Worm (Caenorhabditis elegans) whole organism, young adult: ENCODE data around the gene F54D5.5.

Experiments used
- B0019.2 ChIP-seq: fragments of 200-800 bp; sonication (Bioruptor generic); conservative IDR thresholded peaks from 2 replicates; pipeline ENCODE4 v1.3.6; 2022; ENCODE audit warnings: missing genetic modification reagents, missing genetic modification characterization, missing compliant biosample characterization
- B0336.3 ChIP-seq: fragments of 200-800 bp; sonication (Bioruptor generic); IDR thresholded peaks from 2 replicates; pipeline ENCODE4 v1.3.6; 2022; ENCODE audit warnings: missing genetic modification characterization, missing compliant biosample characterization
- C06A6.2 ChIP-seq: fragments of 200-800 bp; sonication (Bioruptor generic); conservative IDR thresholded peaks from 2 replicates; pipeline ENCODE4 v1.3.6; 2022; ENCODE audit warnings: missing genetic modification characterization, missing compliant biosample characterization
- C17E4.6 ChIP-seq: fragments of 200-800 bp; sonication (Bioruptor generic); IDR thresholded peaks from 2 replicates; pipeline ENCODE4 v1.3.6; 2022; ENCODE audit warnings: missing genetic modification reagents, missing genetic modification characterization, missing compliant biosample characterization
- F10E7.11 ChIP-seq: sonication (generic microtip); optimal IDR thresholded peaks from 2 replicates; lab custom pipeline; 2017; ENCODE audit warnings: mild to moderate bottlenecking, missing genetic modification characterization, moderate library complexity, missing compliant biosample characterization
- F23B12.7 ChIP-seq: sonication (generic microtip); optimal IDR thresholded peaks from 2 replicates; lab custom pipeline; 2017; ENCODE audit warnings: missing genetic modification characterization, mild to moderate bottlenecking, missing compliant biosample characterization, antibody characterized with exemption, moderate library complexity; ENCODE audit not compliant: insufficient read depth
- F52B5.7 ChIP-seq: sonication (generic microtip); optimal IDR thresholded peaks from 2 replicates; lab custom pipeline; 2016; ENCODE audit warnings: mild to moderate bottlenecking, missing genetic modification characterization, missing compliant biosample characterization
- F55B11.4 ChIP-seq: sonication (generic microtip); optimal IDR thresholded peaks from 2 replicates; lab custom pipeline; 2016; ENCODE audit warnings: missing compliant biosample characterization, missing genetic modification characterization, borderline replicate concordance; ENCODE audit not compliant: insufficient read depth
- K11D2.4 ChIP-seq: fragments of 200-800 bp; sonication (Bioruptor generic); IDR thresholded peaks from 2 replicates; pipeline ENCODE4 v1.3.6; 2022; ENCODE audit warnings: missing genetic modification reagents, missing genetic modification characterization, missing compliant biosample characterization
- T26A5.8 ChIP-seq: sonication (generic microtip); optimal IDR thresholded peaks from 2 replicates; lab custom pipeline; 2016; ENCODE audit warnings: missing genetic modification characterization, missing compliant biosample characterization
- Y53F4B.3 ChIP-seq: fragments of 200-800 bp; sonication (Bioruptor generic); IDR thresholded peaks from 2 replicates; pipeline ENCODE4 v1.3.6; 2022; ENCODE audit warnings: missing genetic modification reagents, missing genetic modification characterization, missing compliant biosample characterization
- Y53G8AR.9 ChIP-seq: fragments of 200-800 bp; sonication (Bioruptor generic); conservative IDR thresholded peaks from 2 replicates; pipeline ENCODE4 v1.3.6; 2022; ENCODE audit warnings: missing genetic modification reagents, missing genetic modification characterization, missing compliant biosample characterization
- Y56A3A.18 ChIP-seq: fragments of 200-800 bp; sonication (Bioruptor generic); IDR thresholded peaks from 2 replicates; pipeline ENCODE4 v1.3.6; 2022; ENCODE audit warnings: missing genetic modification reagents, missing genetic modification characterization, missing compliant biosample characterization
- Y67H2A.10 ChIP-seq: fragments of 200-800 bp; sonication (Bioruptor generic); conservative IDR thresholded peaks from 2 replicates; pipeline ENCODE4 v1.3.6; 2022; ENCODE audit warnings: missing genetic modification reagents, missing genetic modification characterization, missing compliant biosample characterization
- Y79H2A.3 ChIP-seq: fragments of 200-800 bp; sonication (Bioruptor generic); conservative IDR thresholded peaks from 2 replicates; pipeline ENCODE4 v1.3.6; 2022; ENCODE audit warnings: missing genetic modification reagents, missing genetic modification characterization, missing compliant biosample characterization
- Y95B8A.8 ChIP-seq: fragments of 200-800 bp; sonication (Bioruptor generic); IDR thresholded peaks from 2 replicates; pipeline ENCODE4 v1.3.6; 2022; ENCODE audit warnings: missing genetic modification reagents, missing genetic modification characterization, missing compliant biosample characterization
- ZK185.1 ChIP-seq: sonication (generic microtip); optimal IDR thresholded peaks from 2 replicates; lab custom pipeline; 2016; ENCODE audit warnings: mild to moderate bottlenecking, missing genetic modification characterization, missing compliant biosample characterization; ENCODE audit not compliant: poor library complexity, severe bottlenecking
- akir-1 ChIP-seq: fragments of 200-800 bp; sonication (Bioruptor generic); optimal IDR thresholded peaks from 2 replicates; lab custom pipeline; 2018; ENCODE audit warnings: mild to moderate bottlenecking, missing genetic modification characterization, moderate library complexity, missing compliant biosample characterization
- attf-3 ChIP-seq: fragments of 200-800 bp; sonication (Bioruptor generic); conservative IDR thresholded peaks from 2 replicates; pipeline ENCODE4 v1.3.6; 2022; ENCODE audit warnings: missing genetic modification reagents, missing genetic modification characterization, missing compliant biosample characterization
- bed-1 ChIP-seq: fragments of 200-800 bp; sonication (Bioruptor generic); IDR thresholded peaks from 2 replicates; pipeline ENCODE4 v1.3.6; 2022; ENCODE audit warnings: missing genetic modification reagents, missing genetic modification characterization, missing compliant biosample characterization
- bed-2 ChIP-seq: fragments of 200-800 bp; sonication (Bioruptor generic); IDR thresholded peaks from 2 replicates; pipeline ENCODE4 v1.3.6; 2022; ENCODE audit warnings: missing genetic modification reagents, missing genetic modification characterization, missing compliant biosample characterization
- cebp-2 ChIP-seq: fragments of 200-800 bp; sonication (Bioruptor generic); IDR thresholded peaks from 2 replicates; pipeline ENCODE4 v1.3.6; 2022; ENCODE audit warnings: missing genetic modification characterization, missing compliant biosample characterization
- ceh-58 ChIP-seq: fragments of 200-800 bp; sonication (Bioruptor generic); IDR thresholded peaks from 2 replicates; pipeline ENCODE4 v1.3.6; 2022; ENCODE audit warnings: missing genetic modification characterization, missing compliant biosample characterization
- chd-7 ChIP-seq: sonication (generic microtip); optimal IDR thresholded peaks from 2 replicates; lab custom pipeline; 2016; ENCODE audit warnings: mild to moderate bottlenecking, missing genetic modification characterization, moderate library complexity, missing compliant biosample characterization
- dox-1 ChIP-seq: fragments of 200-800 bp; sonication (Bioruptor generic); IDR thresholded peaks from 2 replicates; pipeline ENCODE4 v1.3.6; 2022; ENCODE audit warnings: missing genetic modification reagents, missing genetic modification characterization, missing compliant biosample characterization
- efl-1 ChIP-seq: fragments of 150-350 bp; optimal IDR thresholded peaks from 2 replicates; lab custom pipeline; 2014; ENCODE audit warnings: missing biosample characterization, missing genetic modification reagents, missing genetic modification characterization
- ets-4 ChIP-seq: fragments of 200-800 bp; sonication (Bioruptor generic); optimal IDR thresholded peaks from 2 replicates; lab custom pipeline; 2018; ENCODE audit warnings: mild to moderate bottlenecking, missing genetic modification characterization, missing compliant biosample characterization
- fkh-3 ChIP-seq: sonication (generic microtip); optimal IDR thresholded peaks from 2 replicates; lab custom pipeline; 2016; ENCODE audit warnings: mild to moderate bottlenecking, missing genetic modification characterization, missing compliant biosample characterization
- hmg-20 ChIP-seq: fragments of 200-800 bp; sonication (Bioruptor generic); IDR thresholded peaks from 2 replicates; pipeline ENCODE4 v1.3.6; 2022; ENCODE audit warnings: missing genetic modification reagents, missing genetic modification characterization, missing compliant biosample characterization
- hsf-1 ChIP-seq: fragments of 200-800 bp; sonication (Bioruptor generic); IDR thresholded peaks from 2 replicates; pipeline ENCODE4 v1.3.6; 2022; ENCODE audit warnings: missing genetic modification reagents, missing genetic modification characterization, missing compliant biosample characterization
- let-526 ChIP-seq: fragments of 200-800 bp; sonication (Bioruptor generic); IDR thresholded peaks from 2 replicates; pipeline ENCODE4 v1.3.6; 2022; ENCODE audit warnings: missing genetic modification reagents, missing genetic modification characterization, missing compliant biosample characterization
- lsy-27 ChIP-seq: sonication (generic microtip); optimal IDR thresholded peaks from 2 replicates; lab custom pipeline; 2017; ENCODE audit warnings: missing genetic modification characterization, mild to moderate bottlenecking, missing compliant biosample characterization, antibody characterized with exemption, missing genotype, borderline replicate concordance; ENCODE audit not compliant: insufficient read depth
- madf-10 ChIP-seq: sonication (generic microtip); optimal IDR thresholded peaks from 2 replicates; lab custom pipeline; 2016; ENCODE audit warnings: mild to moderate bottlenecking, missing genetic modification characterization, missing compliant biosample characterization
- madf-6 ChIP-seq: fragments of 200-800 bp; sonication (Bioruptor generic); IDR thresholded peaks from 2 replicates; pipeline ENCODE4 v1.3.6; 2022; ENCODE audit warnings: missing genetic modification reagents, missing genetic modification characterization, missing compliant biosample characterization
- madf-8 ChIP-seq: fragments of 200-800 bp; sonication (Bioruptor generic); conservative IDR thresholded peaks from 2 replicates; pipeline ENCODE4 v1.3.6; 2022; ENCODE audit warnings: missing genetic modification reagents, missing genetic modification characterization, missing compliant biosample characterization
- mcd-1 ChIP-seq: fragments of 200-800 bp; sonication (Bioruptor generic); IDR thresholded peaks from 2 replicates; pipeline ENCODE4 v1.3.6; 2022; ENCODE audit warnings: missing genetic modification reagents, missing genetic modification characterization, missing compliant biosample characterization
- nhr-27 ChIP-seq: fragments of 200-800 bp; sonication (Bioruptor generic); optimal IDR thresholded peaks from 2 replicates; lab custom pipeline; 2018; ENCODE audit warnings: mild to moderate bottlenecking, missing genetic modification characterization, moderate library complexity, missing compliant biosample characterization
- pbrm-1 ChIP-seq: fragments of 200-800 bp; sonication (Bioruptor generic); IDR thresholded peaks from 2 replicates; pipeline ENCODE4 v1.3.6; 2022; ENCODE audit warnings: missing genetic modification reagents, missing genetic modification characterization, missing compliant biosample characterization
- pha-4 ChIP-seq: fragments of 150-350 bp; sonication (generic microtip); optimal IDR thresholded peaks from 2 replicates; lab custom pipeline; 2014; ENCODE audit warnings: missing biosample characterization, missing genetic modification reagents, missing genetic modification characterization
- rcor-1 ChIP-seq: fragments of 200-800 bp; sonication (Bioruptor generic); IDR thresholded peaks from 2 replicates; pipeline ENCODE4 v1.3.6; 2022; ENCODE audit warnings: missing genetic modification reagents, missing genetic modification characterization, missing compliant biosample characterization
- sea-2 ChIP-seq: fragments of 200-800 bp; sonication (Bioruptor generic); IDR thresholded peaks from 2 replicates; pipeline ENCODE4 v1.3.6; 2022; ENCODE audit warnings: missing genetic modification characterization, missing compliant biosample characterization
- snpc-3.4 ChIP-seq: sonication (generic microtip); optimal IDR thresholded peaks from 2 replicates; lab custom pipeline; 2017; ENCODE audit warnings: missing genetic modification characterization, mild to moderate bottlenecking, missing compliant biosample characterization, antibody characterized with exemption, moderate library complexity, missing genotype, missing genetic modification reagents
- snpc-4 ChIP-seq, 5 experiments: fragments of 150-350 bp in 1 of 5; sonication (generic microtip) in 4 of 5; optimal IDR thresholded peaks; 2 replicates each; lab custom pipeline; 2014 to 2018; ENCODE audit warnings: missing genetic modification characterization in 5 of 5, missing biosample characterization in 3 of 5, antibody characterized with exemption in 2 of 5, mild to moderate bottlenecking in 2 of 5, missing compliant biosample characterization in 2 of 5, missing genotype in 2 of 5, moderate library complexity in 2 of 5, missing genetic modification reagents in 1 of 5
- tbx-9 ChIP-seq: sonication (generic microtip); optimal IDR thresholded peaks from 2 replicates; lab custom pipeline; 2016; ENCODE audit warnings: borderline replicate concordance, missing genetic modification characterization, inconsistent platforms, missing compliant biosample characterization
- unc-130 ChIP-seq: sonication (generic microtip); optimal IDR thresholded peaks from 2 replicates; lab custom pipeline; 2016; ENCODE audit warnings: missing genetic modification reagents, missing genetic modification characterization, missing compliant biosample characterization
- ztf-6 ChIP-seq: fragments of 200-800 bp; sonication (Bioruptor generic); IDR thresholded peaks from 2 replicates; pipeline ENCODE4 v1.3.6; 2022; ENCODE audit warnings: missing genetic modification reagents, missing genetic modification characterization, missing compliant biosample characterization

F54D5.5 gene

DNA sequence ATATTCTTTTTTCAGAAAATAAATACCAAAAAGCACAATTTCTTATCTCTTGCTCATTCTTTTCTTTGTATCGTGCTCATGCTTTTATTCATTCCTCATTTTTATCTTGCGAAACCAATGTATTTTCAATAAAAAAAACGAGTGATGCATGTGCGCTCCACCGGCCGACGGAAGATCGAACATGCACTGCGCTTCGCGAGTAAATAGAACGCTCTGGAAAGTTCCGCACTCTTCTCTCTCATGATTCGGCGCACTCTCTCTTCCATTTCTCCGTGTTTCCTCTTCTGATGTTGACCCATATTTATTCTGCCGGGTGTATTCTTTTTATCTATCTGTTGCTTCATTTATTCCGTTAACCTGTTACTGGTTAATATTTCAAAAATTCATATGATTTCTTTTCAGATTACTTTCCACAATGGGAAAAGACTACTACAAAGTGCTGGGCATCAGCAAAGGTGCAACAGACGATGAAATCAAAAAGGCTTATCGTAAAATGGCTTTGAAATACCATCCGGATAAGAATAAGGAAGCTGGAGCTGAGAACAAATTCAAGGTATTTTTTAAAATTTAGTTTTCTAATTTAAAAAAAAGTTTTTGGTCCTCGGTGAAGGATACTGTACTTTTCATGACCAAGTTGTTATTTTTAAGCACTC is 21.4 kb downstream of the F54D5.5 start, which contains the start of gene dnj-13 (continued):
- TF ChIP-seq madf-6 (GFP tag; lab: Robert Waterston, UW), result peak; percentile 94
- TF ChIP-seq nhr-27 (tag; lab: Kevin White, UChicago), result peak; percentile 93
- peak; percentile 76 for TF ChIP-seq fkh-3 (tag; lab: Kevin White, UChicago)
- TF ChIP-seq dox-1, result peak; percentile 97
- TF ChIP-seq B0019.2 (GFP tag; lab: Robert Waterston, UW), result peak; percentile 54; the same call in 1 of the 2 replicates
- TF ChIP-seq bed-2 (GFP tag; lab: Robert Waterston, UW), result peak; percentile 43; the same call in 1 of the 2 replicates
- no peak for TF ChIP-seq F55B11.4 (tag; lab: Kevin White, UChicago)
- TF ChIP-seq B0336.3 (GFP tag; lab: Robert Waterston, UW), result peak; percentile 97
- peak; percentile 55 for TF ChIP-seq T26A5.8 (tag; lab: Kevin White, UChicago)
- TF ChIP-seq ets-4 (GFP tag; lab: Kevin White, UChicago), result no peak
- no peak for TF ChIP-seq bed-1 (GFP tag; lab: Robert Waterston, UW)
- TF ChIP-seq Y53F4B.3 (GFP tag; lab: Robert Waterston, UW), result peak; percentile 36; the same call in 1 of the 2 replicates
- TF ChIP-seq pbrm-1, result peak; percentile 98
- TF ChIP-seq hsf-1, result peak; percentile 100
- TF ChIP-seq cebp-2 (GFP tag; lab: Robert Waterston, UW), result peak; percentile 92
- peak; percentile 95 for TF ChIP-seq Y67H2A.10 (GFP tag; lab: Robert Waterston, UW)
- no peak for TF ChIP-seq lsy-27 (tag; lab: Kevin White, UChicago)
- TF ChIP-seq unc-130 (GFP tag; lab: Kevin White, UChicago), result peak; percentile 35
- TF ChIP-seq snpc-3.4, result peak; percentile 74
- peak; percentile 95 for TF ChIP-seq F52B5.7
- TF ChIP-seq tbx-9, result peak; percentile 87
- TF ChIP-seq efl-1 (GFP tag; lab: Kevin White, UChicago), result peak; percentile 54
- peak; percentile 98 for TF ChIP-seq let-526 (GFP tag; lab: Robert Waterston, UW)
- TF ChIP-seq madf-10 (tag; lab: Kevin White, UChicago), result peak; percentile 77
- TF ChIP-seq ceh-58 (GFP tag; lab: Robert Waterston, UW), result 0 out of 2 replicates have a peak, but pooled peaks have one; percentile 81
- TF ChIP-seq Y53G8AR.9 (GFP tag; lab: Robert Waterston, UW), result peak; percentile 98
- peak; percentile 94 for TF ChIP-seq rcor-1 (GFP tag; lab: Robert Waterston, UW)
- peak; percentile 89 for TF ChIP-seq akir-1 (GFP tag; lab: Kevin White, UChicago)
- TF ChIP-seq ztf-6 (GFP tag; lab: Robert Waterston, UW), result no peak
- peak; percentile 85 for TF ChIP-seq Y79H2A.3 (GFP tag; lab: Robert Waterston, UW)
- peak; percentile 95 for TF ChIP-seq Y95B8A.8 (GFP tag; lab: Robert Waterston, UW)
- TF ChIP-seq sea-2 (GFP tag; lab: Robert Waterston, UW), result peak; percentile 88
- TF ChIP-seq attf-3, result peak; percentile 80
- peak; percentile 24 for TF ChIP-seq snpc-4 (GFP tag; optimal IDR thresholded peaks at IDR 0.05; lab: Kevin White, UChicago)
- peak in 3 of 4 experiments; percentile 53 to 82 (median 74) for TF ChIP-seq snpc-4 (tag; optimal IDR thresholded peaks at IDR 0.05; lab: Kevin White, UChicago)
- TF ChIP-seq pha-4 (tag; lab: Kevin White, UChicago), result peak; percentile 41
- TF ChIP-seq F10E7.11, result peak; percentile 94
- TF ChIP-seq Y56A3A.18 (GFP tag; lab: Robert Waterston, UW), result peak; percentile 82
- peak; percentile 94 for TF ChIP-seq C17E4.6 (GFP tag; lab: Robert Waterston, UW)
- TF ChIP-seq madf-8 (GFP tag; lab: Robert Waterston, UW), result peak; percentile 77
- peak; percentile 84 for TF ChIP-seq hmg-20 (GFP tag; lab: Robert Waterston, UW)
- peak; percentile 99 for TF ChIP-seq mcd-1 (GFP tag; lab: Robert Waterston, UW)
- peak; percentile 87 for TF ChIP-seq F23B12.7 (tag; lab: Kevin White, UChicago)
- TF ChIP-seq C06A6.2, result peak; percentile 89
- TF ChIP-seq K11D2.4 (GFP tag; lab: Robert Waterston, UW), result peak; percentile 96
- TF ChIP-seq chd-7 (tag; lab: Kevin White, UChicago), result peak; percentile 98
- TF ChIP-seq ZK185.1 (tag; lab: Kevin White, UChicago), result peak; percentile 96
